Fruit fly (Drosophila melanogaster) whole organism: Measurements from ENCODE around the gene Cse1.
A peak's percentile ranks its signal among the peaks of the same experiment; 100 is the strongest.

Source experiments
- CG8478 ChIP-seq: fragments of >200 bp; optimal IDR thresholded peaks from 2 replicates; lab custom pipeline; 2018; ENCODE audit warnings: inconsistent platforms
- Dll ChIP-seq: fragments of >200 bp; optimal IDR thresholded peaks from 2 replicates; lab custom pipeline; 2017
- EcR ChIP-seq, 2 experiments: fragments of >200 bp; optimal IDR thresholded peaks; 2 replicates each; lab custom pipeline; 2017; ENCODE audit warnings: missing biosample characterization in 2 of 2, missing genetic modification characterization in 2 of 2, missing genetic modification reagents in 2 of 2
- pan ChIP-seq: fragments of >200 bp; optimal IDR thresholded peaks from 2 replicates; lab custom pipeline; 2017
- psq ChIP-seq: fragments of >200 bp; optimal IDR thresholded peaks from 2 replicates; lab custom pipeline; 2017
- usp ChIP-seq: fragments of >200 bp; optimal IDR thresholded peaks from 2 replicates; lab custom pipeline; 2017; ENCODE audit warnings: missing biosample characterization, missing genetic modification characterization, mixed read lengths

The Cse1 gene

dm6 chr2L:16824905-16825333, at the start of gene Cse1:
Cse1 (minus strand) TSS chr2L:16825207.
- TF ChIP-seq CG8478 (lab: Kevin White, UChicago) = peak; percentile 3
- TF ChIP-seq psq = no peak
- no peak for TF ChIP-seq pan

- TF ChIP-seq CG8478 (lab: Kevin White, UChicago) = no peak
These were observed 43.9 kb upstream of the Cse1 start for dm6 chr2L:16868897-16869324.

dm6 chr2L:16862526-16862925, 37.5 kb upstream of the Cse1 start:
- TF ChIP-seq usp (GFP tag; lab: Kevin White, UChicago) = no peak
- TF ChIP-seq CG8478 (lab: Kevin White, UChicago) = no peak
- TF ChIP-seq EcR (GFP tag; optimal IDR thresholded peaks at IDR 0.05; lab: Kevin White, UChicago) = no peak
- no peak for TF ChIP-seq psq
- no peak for TF ChIP-seq pan
- TF ChIP-seq Dll (lab: Kevin White, UChicago) = no peak

- TF ChIP-seq usp (GFP tag; lab: Kevin White, UChicago) (no peak), Dll (lab: Kevin White, UChicago) (no peak), EcR (GFP tag; optimal IDR thresholded peaks at IDR 0.05; lab: Kevin White, UChicago) (no peak), psq (no peak), CG8478 (lab: Kevin White, UChicago) (no peak), pan (no peak)
These were observed 36.1 kb upstream of the Cse1 start, which contains the start of gene CG6012 for dm6 chr2L:16861126-16861525. CG6012 (minus strand) TSS chr2L:16861489.

- no peak for TF ChIP-seq Dll (lab: Kevin White, UChicago)
- TF ChIP-seq CG8478 (lab: Kevin White, UChicago) = no peak
- no peak for TF ChIP-seq pan
- TF ChIP-seq psq = no peak
- TF ChIP-seq EcR (GFP tag; optimal IDR thresholded peaks at IDR 0.05; lab: Kevin White, UChicago) = no peak
- TF ChIP-seq usp (GFP tag; lab: Kevin White, UChicago) = no peak
These were observed 34.6 kb upstream of the Cse1 start for dm6 chr2L:16859566-16859965.

- TF ChIP-seq pan (peak; percentile 57), usp (GFP tag; lab: Kevin White, UChicago) (no peak)
These were observed 34.1 kb upstream of the Cse1 start for dm6 chr2L:16859103-16859502.

dm6 chr2L:16858466-16859007, 33.5 kb upstream of the Cse1 start, which contains the start of gene CG31809:
CG31809 (minus strand) TSS chr2L:16858714.
- no peak for TF ChIP-seq EcR (GFP tag; optimal IDR thresholded peaks at IDR 0.05; lab: Kevin White, UChicago)
- TF ChIP-seq pan = peak; percentile 40

dm6 chr2L:16857665-16858064, 32.7 kb upstream of the Cse1 start:
- TF ChIP-seq Dll (lab: Kevin White, UChicago) = no peak
- no peak for TF ChIP-seq psq
- no peak for TF ChIP-seq usp (GFP tag; lab: Kevin White, UChicago)
- no peak for TF ChIP-seq pan
- no peak for TF ChIP-seq EcR (GFP tag; optimal IDR thresholded peaks at IDR 0.05; lab: Kevin White, UChicago)
- no peak for TF ChIP-seq CG8478 (lab: Kevin White, UChicago)

- TF ChIP-seq Dll (lab: Kevin White, UChicago) = no peak
- no peak for TF ChIP-seq pan
- no peak for TF ChIP-seq psq
- TF ChIP-seq CG8478 (lab: Kevin White, UChicago) = no peak
- TF ChIP-seq EcR (GFP tag; optimal IDR thresholded peaks at IDR 0.05; lab: Kevin White, UChicago) = no peak
- no peak for TF ChIP-seq usp (GFP tag; lab: Kevin White, UChicago)
These were observed 32.1 kb upstream of the Cse1 start for dm6 chr2L:16857131-16857530.

dm6 chr2L:16852318-16852932, 27.4 kb upstream of the Cse1 start, which contains the start of gene CG31810:
CG31810 (minus strand) TSS chr2L:16852368.
- TF ChIP-seq pan (no peak), CG8478 (lab: Kevin White, UChicago) (no peak), psq (no peak)

dm6 chr2L:16850442-16850841, 25.4 kb upstream of the Cse1 start:
- no peak for TF ChIP-seq EcR (GFP tag; optimal IDR thresholded peaks at IDR 0.05; lab: Kevin White, UChicago)
- TF ChIP-seq pan = no peak
- TF ChIP-seq psq = no peak
- TF ChIP-seq Dll (lab: Kevin White, UChicago) = no peak
- no peak for TF ChIP-seq CG8478 (lab: Kevin White, UChicago)
- TF ChIP-seq usp (GFP tag; lab: Kevin White, UChicago) = no peak

- no peak for TF ChIP-seq Dll (lab: Kevin White, UChicago)
- no peak for TF ChIP-seq CG8478 (lab: Kevin White, UChicago)
- no peak for TF ChIP-seq EcR (GFP tag; optimal IDR thresholded peaks at IDR 0.05; lab: Kevin White, UChicago)
- TF ChIP-seq psq = no peak
- TF ChIP-seq usp (GFP tag; lab: Kevin White, UChicago) = no peak
- TF ChIP-seq pan = no peak
These were observed 23.7 kb upstream of the Cse1 start, which contains the start of gene CG13284 for dm6 chr2L:16848670-16849069. CG13284 (minus strand) TSS chr2L:16848716.

dm6 chr2L:16847948-16848347, 22.9 kb upstream of the Cse1 start:
- no peak for TF ChIP-seq pan
- TF ChIP-seq CG8478 (lab: Kevin White, UChicago) = no peak
- TF ChIP-seq usp (GFP tag; lab: Kevin White, UChicago) = no peak
- no peak for TF ChIP-seq EcR (GFP tag; optimal IDR thresholded peaks at IDR 0.05; lab: Kevin White, UChicago)
- TF ChIP-seq Dll (lab: Kevin White, UChicago) = no peak
- TF ChIP-seq psq = no peak
